Fruit fly (Drosophila melanogaster) whole organism, adult: ENCODE results near the gene lwr.

Experiments used
- CG11617 ChIP-seq: fragments of 200-800 bp; sonication (Bioruptor generic); optimal IDR thresholded peaks from 2 replicates; lab custom pipeline; 2017; ENCODE audit warnings: mild to moderate bottlenecking, missing biosample characterization, missing genetic modification reagents, missing genetic modification characterization
- CG12768 ChIP-seq: fragments of 200-800 bp; sonication (Bioruptor generic); optimal IDR thresholded peaks from 2 replicates; lab custom pipeline; 2017; ENCODE audit warnings: missing biosample characterization, missing genetic modification characterization, mild to moderate bottlenecking, moderate library complexity, missing genetic modification reagents
- CG14711 ChIP-seq: fragments of 200-800 bp; sonication (Bioruptor generic); optimal IDR thresholded peaks from 2 replicates; lab custom pipeline; 2018; ENCODE audit warnings: missing biosample characterization, mild to moderate bottlenecking, missing genetic modification characterization, moderate library complexity
- CG1620 ChIP-seq: fragments of 200-800 bp; sonication (Bioruptor generic); optimal IDR thresholded peaks from 2 replicates; lab custom pipeline; 2016; ENCODE audit warnings: missing biosample characterization, missing genetic modification characterization
- CG33017 ChIP-seq: fragments of 200-800 bp; sonication (Bioruptor generic); optimal IDR thresholded peaks from 2 replicates; lab custom pipeline; 2018; ENCODE audit warnings: missing biosample characterization, mild to moderate bottlenecking, missing genetic modification characterization, moderate library complexity
- CG5204 ChIP-seq: fragments of 200-800 bp; sonication (Bioruptor generic); optimal IDR thresholded peaks from 2 replicates; lab custom pipeline; 2016; ENCODE audit warnings: missing biosample characterization, missing genetic modification characterization
- CG7045 ChIP-seq: fragments of 200-800 bp; sonication (Bioruptor generic); optimal IDR thresholded peaks from 2 replicates; lab custom pipeline; 2017; ENCODE audit warnings: missing biosample characterization, mild to moderate bottlenecking, missing genetic modification characterization
- CG7101 ChIP-seq: fragments of 200-800 bp; sonication (Bioruptor generic); optimal IDR thresholded peaks from 2 replicates; lab custom pipeline; 2018; ENCODE audit warnings: missing biosample characterization, mild to moderate bottlenecking, missing genetic modification characterization, moderate library complexity
- Clk ChIP-seq: fragments of 200-800 bp; sonication (Bioruptor generic); optimal IDR thresholded peaks from 2 replicates; lab custom pipeline; 2017; ENCODE audit warnings: missing biosample characterization, missing genetic modification characterization
- Crg-1 ChIP-seq: fragments of 200-800 bp; sonication (Bioruptor generic); optimal IDR thresholded peaks from 2 replicates; lab custom pipeline; 2016; ENCODE audit warnings: missing biosample characterization, missing genetic modification characterization
- Hr96 ChIP-seq: fragments of 200-800 bp; sonication (Bioruptor generic); optimal IDR thresholded peaks from 2 replicates; lab custom pipeline; 2016; ENCODE audit warnings: missing biosample characterization, missing genetic modification characterization
- bab1 ChIP-seq: fragments of 200-800 bp; sonication (Bioruptor generic); optimal IDR thresholded peaks from 3 replicates; lab custom pipeline; 2019; ENCODE audit warnings: missing biosample characterization, mild to moderate bottlenecking, missing genetic modification characterization, moderate library complexity
- cic ChIP-seq: fragments of 200-800 bp; sonication (Bioruptor generic); optimal IDR thresholded peaks from 2 replicates; lab custom pipeline; 2017; ENCODE audit warnings: missing biosample characterization, mild to moderate bottlenecking, missing genetic modification characterization, moderate library complexity
- cnc ChIP-seq, 2 experiments: fragments of >200 bp; optimal IDR thresholded peaks; 2 replicates each; lab custom pipeline; 2017
- kay ChIP-seq: fragments of 200-800 bp; sonication (Bioruptor generic); peaks from one replicate; lab custom pipeline; 2016; ENCODE audit warnings: missing biosample characterization, missing genetic modification characterization, borderline replicate concordance
- ovo ChIP-seq: fragments of 200-800 bp; sonication (Bioruptor generic); optimal IDR thresholded peaks from 2 replicates; lab custom pipeline; 2016; ENCODE audit warnings: missing biosample characterization, missing genetic modification characterization
- tj ChIP-seq: fragments of 200-800 bp; sonication (Bioruptor generic); optimal IDR thresholded peaks from 3 replicates; lab custom pipeline; 2017; ENCODE audit warnings: missing biosample characterization, mild to moderate bottlenecking, missing genetic modification characterization, moderate library complexity
- toe ChIP-seq: fragments of 200-800 bp; sonication (Bioruptor generic); optimal IDR thresholded peaks from 2 replicates; lab custom pipeline; 2016; ENCODE audit warnings: missing biosample characterization, missing genetic modification characterization

Gene lwr

dm6 chr2L:493274-493673 is 49.1 kb downstream of the lwr start:
- TF ChIP-seq Crg-1 (GFP tag; lab: Kevin White, UChicago), result no peak
- no peak for TF ChIP-seq CG14711 (tag; lab: Kevin White, UChicago)
- no peak for TF ChIP-seq cnc (optimal IDR thresholded peaks at IDR 0.05; lab: Kevin White, UChicago)
- no peak for TF ChIP-seq CG12768 (GFP tag; lab: Kevin White, UChicago)
- TF ChIP-seq CG5204 (GFP tag; lab: Kevin White, UChicago), result no peak
- TF ChIP-seq CG1620 (GFP tag; lab: Kevin White, UChicago), result no peak
- TF ChIP-seq toe (GFP tag; lab: Kevin White, UChicago), result no peak
- no peak for TF ChIP-seq kay
- no peak for TF ChIP-seq CG7045 (GFP tag; lab: Kevin White, UChicago)
- no peak for TF ChIP-seq Clk (GFP tag; lab: Kevin White, UChicago)
- no peak for TF ChIP-seq tj (GFP tag; lab: Kevin White, UChicago)
- no peak for TF ChIP-seq bab1 (GFP tag; lab: Kevin White, UChicago)
- TF ChIP-seq ovo (GFP tag; lab: Kevin White, UChicago), result no peak
- no peak for TF ChIP-seq CG11617
- TF ChIP-seq CG7101 (tag; lab: Kevin White, UChicago), result no peak
- no peak for TF ChIP-seq Hr96 (GFP tag; lab: Kevin White, UChicago)

DNA sequence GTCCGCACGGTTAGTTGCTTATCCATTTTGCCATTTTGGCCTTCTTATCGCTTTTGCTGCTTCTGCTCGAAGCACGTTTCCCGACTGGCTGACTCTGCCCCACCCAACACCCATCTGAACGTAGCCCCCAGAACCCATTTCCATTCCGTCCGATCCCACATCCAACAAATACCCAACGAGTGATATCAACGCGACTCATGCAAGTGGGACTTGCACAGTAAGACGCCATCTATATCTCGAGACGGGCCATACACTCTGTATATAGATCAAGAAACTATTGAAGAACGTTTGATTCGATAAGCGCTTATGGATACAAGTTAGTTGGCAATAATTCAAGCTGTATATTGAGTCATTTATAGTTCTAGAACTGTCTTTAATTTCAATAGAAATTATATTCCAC is 50.2 kb downstream of the lwr start:
- TF ChIP-seq CG5204 (GFP tag; lab: Kevin White, UChicago), result no peak
- no peak for TF ChIP-seq CG7101 (tag; lab: Kevin White, UChicago)
- no peak for TF ChIP-seq cic (GFP tag; lab: Kevin White, UChicago)
- no peak for TF ChIP-seq Hr96 (GFP tag; lab: Kevin White, UChicago)
- no peak for TF ChIP-seq CG33017 (tag; lab: Kevin White, UChicago)
- TF ChIP-seq ovo (GFP tag; lab: Kevin White, UChicago), result no peak
- no peak for TF ChIP-seq Clk (GFP tag; lab: Kevin White, UChicago)
- no peak for TF ChIP-seq cnc (optimal IDR thresholded peaks at IDR 0.05; lab: Kevin White, UChicago)
- no peak for TF ChIP-seq kay
- no peak for TF ChIP-seq tj (GFP tag; lab: Kevin White, UChicago)
- no peak for TF ChIP-seq bab1 (GFP tag; lab: Kevin White, UChicago)
- TF ChIP-seq CG14711 (tag; lab: Kevin White, UChicago), result no peak
- TF ChIP-seq CG1620 (GFP tag; lab: Kevin White, UChicago), result no peak
